Fruit fly (Drosophila melanogaster) whole organism, pupa: ENCODE measurements around the gene Tdh.

Source experiments
- CG10348 ChIP-seq: fragments of 200-800 bp; sonication (Bioruptor generic); IDR thresholded peaks from 2 replicates; pipeline ENCODE4 v1.3.6; 2022; ENCODE audit warnings: missing biosample characterization, missing genetic modification characterization
- CG13204 ChIP-seq: fragments of 200-800 bp; sonication (Bioruptor generic); optimal IDR thresholded peaks from 2 replicates; lab custom pipeline; 2018; ENCODE audit warnings: missing biosample characterization, mild to moderate bottlenecking, missing genetic modification characterization, moderate library complexity
- CG15710 ChIP-seq: fragments of 200-800 bp; sonication (Bioruptor generic); optimal IDR thresholded peaks from 2 replicates; lab custom pipeline; 2018; ENCODE audit warnings: missing biosample characterization, mild to moderate bottlenecking, missing genetic modification characterization, moderate library complexity
- CG34367 ChIP-seq: fragments of 200-800 bp; sonication (Bioruptor generic); optimal IDR thresholded peaks from 2 replicates; lab custom pipeline; 2018; ENCODE audit warnings: missing biosample characterization, mild to moderate bottlenecking, missing genetic modification characterization
- CG8159 ChIP-seq: fragments of 200-800 bp; sonication (Bioruptor generic); optimal IDR thresholded peaks from 3 replicates; lab custom pipeline; 2018; ENCODE audit warnings: missing biosample characterization, mild to moderate bottlenecking, missing genetic modification characterization, moderate library complexity
- CG8301 ChIP-seq: fragments of 200-800 bp; sonication (Bioruptor generic); optimal IDR thresholded peaks from 2 replicates; lab custom pipeline; 2018; ENCODE audit warnings: missing biosample characterization, mild to moderate bottlenecking, missing genetic modification characterization
- D1 ChIP-seq: fragments of 200-800 bp; sonication (Bioruptor generic); optimal IDR thresholded peaks from 2 replicates; lab custom pipeline; 2018; ENCODE audit warnings: missing biosample characterization, mild to moderate bottlenecking, missing genetic modification characterization, moderate library complexity
- EcR ChIP-seq: fragments of 200-800 bp; sonication (Bioruptor generic); optimal IDR thresholded peaks from 3 replicates; lab custom pipeline; 2019; ENCODE audit warnings: missing biosample characterization, missing genetic modification characterization, mild to moderate bottlenecking, moderate library complexity, missing genetic modification reagents
- Ets98B ChIP-seq: fragments of 200-800 bp; sonication (Bioruptor generic); IDR thresholded peaks from 2 replicates; pipeline ENCODE4 v1.3.6; 2022; ENCODE audit warnings: missing biosample characterization, missing genetic modification characterization
- Pif1A ChIP-seq: fragments of 200-800 bp; sonication (Bioruptor generic); optimal IDR thresholded peaks from 3 replicates; lab custom pipeline; 2016; ENCODE audit warnings: missing biosample characterization, missing genetic modification characterization
- fd96Ca ChIP-seq: fragments of 200-800 bp; sonication (Bioruptor generic); IDR thresholded peaks from 3 replicates; pipeline ENCODE4 v1.3.6; 2022; ENCODE audit warnings: missing biosample characterization, missing genetic modification characterization
- gl ChIP-seq: fragments of 200-800 bp; sonication (Bioruptor generic); optimal IDR thresholded peaks from 2 replicates; lab custom pipeline; 2018; ENCODE audit warnings: missing biosample characterization, mild to moderate bottlenecking, missing genetic modification characterization
- rn ChIP-seq: fragments of 200-800 bp; sonication (Bioruptor generic); IDR thresholded peaks from 2 replicates; pipeline ENCODE4 v1.3.6; 2022; ENCODE audit warnings: missing biosample characterization, missing genetic modification characterization

dm6 chr3L:20472607-20473006, 5.9 kb downstream of the Tdh start:
- no peak for TF ChIP-seq CG13204 (GFP tag; lab: Kevin White, UChicago)
- no peak for TF ChIP-seq CG10348 (GFP tag; lab: Robert Waterston, UW)
- TF ChIP-seq CG8159: no peak
- TF ChIP-seq Ets98B: no peak
- TF ChIP-seq D1 (tag; lab: Kevin White, UChicago): no peak
- no peak for TF ChIP-seq fd96Ca (GFP tag; lab: Robert Waterston, UW)
- TF ChIP-seq rn (GFP tag; lab: Robert Waterston, UW): no peak
- TF ChIP-seq CG34367 (tag; lab: Kevin White, UChicago): no peak
- peak; percentile 33 for TF ChIP-seq EcR (GFP tag; lab: Kevin White, UChicago)
- TF ChIP-seq gl (tag; lab: Kevin White, UChicago): no peak
- no peak for TF ChIP-seq CG8301 (tag; lab: Kevin White, UChicago)
- TF ChIP-seq CG15710 (tag; lab: Kevin White, UChicago): no peak
- TF ChIP-seq Pif1A: no peak
